Fruit fly (Drosophila melanogaster): ENCODE data around the gene DCTN6-p27.

DCTN6-p27 gene

DNA sequence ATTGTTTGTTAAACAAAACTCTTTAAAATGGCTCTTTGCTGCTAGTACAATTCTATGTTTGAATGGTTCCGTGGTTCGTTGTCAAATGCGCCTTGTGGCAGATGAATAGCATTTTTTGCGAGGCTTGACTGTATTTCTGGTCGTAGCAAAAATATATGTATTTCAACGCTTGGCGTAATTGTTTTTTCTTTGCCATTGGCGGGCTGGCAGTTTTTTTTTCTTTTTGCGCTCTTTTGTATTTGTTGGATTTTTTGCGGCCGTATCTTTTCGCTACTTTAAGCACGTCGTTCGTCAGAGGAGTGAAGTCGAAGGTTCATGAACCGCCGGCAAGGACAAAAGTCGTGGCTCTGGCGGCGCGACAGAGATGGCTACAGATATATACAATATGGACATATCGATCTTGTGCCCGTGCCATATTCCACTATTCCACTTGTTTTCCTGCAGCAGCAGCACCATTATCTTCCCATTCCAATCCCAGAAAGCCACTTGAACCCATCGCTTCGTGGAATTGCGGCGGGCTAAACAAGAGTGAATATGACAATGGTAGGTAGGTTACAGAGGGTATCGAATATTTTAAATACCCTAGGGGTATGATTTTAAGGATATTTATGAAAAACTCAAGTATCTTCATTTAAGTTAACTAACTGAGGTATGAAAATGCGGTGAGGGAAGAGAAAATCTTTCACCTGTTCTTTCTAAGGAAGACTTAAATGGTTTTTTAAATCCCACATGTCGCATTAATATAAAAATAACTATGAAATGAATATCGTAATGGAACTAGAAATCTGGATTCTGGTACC is 24.0 kb downstream of the DCTN6-p27 start:
- TF ChIP-seq Pif1A (GFP tag; optimal IDR thresholded peaks at IDR 0.05) = peak; percentile 74
- peak; percentile 66 for TF ChIP-seq CG9948 (tag; optimal IDR thresholded peaks at IDR 0.05)
- peak; percentile 72 for TF ChIP-seq CG4496 (GFP tag; IDR thresholded peaks at IDR 0.05)
- TF ChIP-seq fd96Ca (GFP tag; IDR thresholded peaks at IDR 0.05) = peak; percentile 64; the same call in 2 of the 3 replicates
- peak; percentile 76 for TF ChIP-seq CG8159 (tag; optimal IDR thresholded peaks at IDR 0.05)
- TF ChIP-seq gl (tag; optimal IDR thresholded peaks at IDR 0.05) = peak; percentile 98
- TF ChIP-seq CG32121 (GFP tag; IDR thresholded peaks at IDR 0.05) = no peak
- TF ChIP-seq CG13204 (GFP tag; optimal IDR thresholded peaks at IDR 0.05) = peak; percentile 99
- 0 out of 2 replicates have a peak, but pooled peaks have one; percentile 22 for TF ChIP-seq Ets98B (GFP tag; IDR thresholded peaks at IDR 0.05)
- TF ChIP-seq EcR (GFP tag; optimal IDR thresholded peaks at IDR 0.05) = peak; percentile 98
- peak; percentile 83 for TF ChIP-seq CG15710 (tag; optimal IDR thresholded peaks at IDR 0.05)
- no peak for TF ChIP-seq D1 (tag; optimal IDR thresholded peaks at IDR 0.05)
- peak; percentile 32 for TF ChIP-seq CG8301 (tag; optimal IDR thresholded peaks at IDR 0.05)
- no peak for TF ChIP-seq rn (GFP tag; IDR thresholded peaks at IDR 0.05)
- TF ChIP-seq Snoo (tag; optimal IDR thresholded peaks at IDR 0.05) = no peak
- peak; percentile 75 for TF ChIP-seq CG17806 (tag; optimal IDR thresholded peaks at IDR 0.05)
- peak; percentile 89 for TF ChIP-seq CG34367 (tag; optimal IDR thresholded peaks at IDR 0.05)
- TF ChIP-seq CG14655 (GFP tag; optimal IDR thresholded peaks at IDR 0.05) = peak; percentile 65
- TF ChIP-seq CG10348 (GFP tag; IDR thresholded peaks at IDR 0.05) = no peak
- peak; percentile 98 for TF ChIP-seq CG12605 (GFP tag; IDR thresholded peaks at IDR 0.05)
- TF ChIP-seq Pif1B (GFP tag; optimal IDR thresholded peaks at IDR 0.05) = peak; percentile 88

DNA sequence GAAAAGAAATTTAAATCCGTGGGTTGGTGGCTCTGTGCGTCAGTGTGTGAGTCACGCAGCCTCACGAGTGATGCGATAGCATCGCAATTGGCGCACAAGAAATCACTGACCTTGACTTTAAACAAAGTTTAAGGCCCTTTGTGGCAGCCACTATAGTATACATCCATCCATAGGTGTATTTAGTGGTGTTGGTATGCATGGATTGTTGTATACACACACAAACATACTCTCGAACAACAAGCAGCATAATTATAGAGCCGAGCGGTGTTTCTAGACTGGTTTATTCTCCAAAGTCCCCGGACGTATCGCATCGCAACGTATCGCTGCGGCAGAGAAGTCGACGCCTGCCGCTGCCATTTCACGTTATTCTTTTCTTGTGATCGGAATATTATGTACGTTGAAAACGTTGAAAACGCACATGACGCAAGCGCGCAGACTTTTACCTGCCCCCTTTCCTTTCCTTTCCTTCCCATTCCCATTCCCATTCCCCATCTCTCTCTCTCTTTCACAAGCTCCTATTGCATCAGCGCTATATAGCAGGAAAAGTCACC is 24.7 kb downstream of the DCTN6-p27 start:
- TF ChIP-seq EcR (GFP tag; optimal IDR thresholded peaks at IDR 0.05) (peak; percentile 94), rn (GFP tag; IDR thresholded peaks at IDR 0.05) (no peak), CG4496 (GFP tag; IDR thresholded peaks at IDR 0.05) (peak; percentile 28; the same call in 1 of the 3 replicates)

DNA sequence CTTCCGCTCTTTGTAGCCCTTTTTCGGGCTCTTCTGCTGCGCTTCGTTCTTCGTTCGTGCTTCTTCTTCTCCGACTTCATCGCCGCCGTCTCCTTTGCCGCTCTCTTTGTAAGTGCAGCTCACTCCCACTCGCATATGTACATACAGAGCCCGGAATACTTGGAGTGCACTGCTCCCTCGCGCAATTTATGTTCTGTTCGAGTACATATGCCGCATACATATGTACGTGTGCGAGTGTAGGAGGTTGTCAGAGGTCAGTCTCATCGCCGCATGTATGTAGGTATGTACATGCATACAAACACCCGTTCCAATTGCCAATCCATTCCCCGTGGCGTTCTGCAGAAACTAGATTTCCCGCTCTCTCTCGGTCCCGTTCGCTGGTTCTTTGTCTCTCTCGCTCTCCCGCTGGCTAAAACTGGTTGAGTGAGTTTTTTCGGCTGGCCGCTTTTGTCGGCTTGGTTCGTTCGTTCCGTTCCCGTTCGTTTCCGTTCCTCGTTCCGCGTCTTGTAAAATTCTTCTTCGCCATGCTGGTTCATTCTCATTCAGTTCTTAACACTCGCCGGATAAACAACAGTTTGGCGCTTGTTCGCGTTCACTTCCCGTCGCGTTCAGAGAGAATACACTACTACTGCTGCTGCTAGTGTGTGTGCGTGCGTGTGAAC is 26.0 kb downstream of the DCTN6-p27 start:
- TF ChIP-seq D1 (tag; optimal IDR thresholded peaks at IDR 0.05) (no peak), CG8159 (tag; optimal IDR thresholded peaks at IDR 0.05) (peak; percentile 45), Pif1B (GFP tag; optimal IDR thresholded peaks at IDR 0.05) (peak; percentile 24), EcR (GFP tag; optimal IDR thresholded peaks at IDR 0.05) (peak; percentile 99), CG8301 (tag; optimal IDR thresholded peaks at IDR 0.05) (no peak), Pif1A (GFP tag; optimal IDR thresholded peaks at IDR 0.05) (peak; percentile 52), Snoo (tag; optimal IDR thresholded peaks at IDR 0.05) (peak; percentile 41), CG14655 (GFP tag; optimal IDR thresholded peaks at IDR 0.05) (no peak), Ets98B (GFP tag; IDR thresholded peaks at IDR 0.05) (peak; percentile 61; the same call in 1 of the 2 replicates), rn (GFP tag; IDR thresholded peaks at IDR 0.05) (no peak), CG32121 (GFP tag; IDR thresholded peaks at IDR 0.05) (no peak; the same call in 1 of the 2 replicates), CG34367 (tag; optimal IDR thresholded peaks at IDR 0.05) (peak; percentile 6), CG9948 (tag; optimal IDR thresholded peaks at IDR 0.05) (no peak), CG10348 (GFP tag; IDR thresholded peaks at IDR 0.05) (no peak), fd96Ca (GFP tag; IDR thresholded peaks at IDR 0.05) (no peak), CG15710 (tag; optimal IDR thresholded peaks at IDR 0.05) (no peak), CG12605 (GFP tag; IDR thresholded peaks at IDR 0.05) (peak; percentile 47; the same call in 1 of the 2 replicates), gl (tag; optimal IDR thresholded peaks at IDR 0.05) (no peak), CG13204 (GFP tag; optimal IDR thresholded peaks at IDR 0.05) (peak; percentile 43), CG4496 (GFP tag; IDR thresholded peaks at IDR 0.05) (peak; percentile 7; the same call in 1 of the 3 replicates), CG17806 (tag; optimal IDR thresholded peaks at IDR 0.05) (peak; percentile 3)

DNA sequence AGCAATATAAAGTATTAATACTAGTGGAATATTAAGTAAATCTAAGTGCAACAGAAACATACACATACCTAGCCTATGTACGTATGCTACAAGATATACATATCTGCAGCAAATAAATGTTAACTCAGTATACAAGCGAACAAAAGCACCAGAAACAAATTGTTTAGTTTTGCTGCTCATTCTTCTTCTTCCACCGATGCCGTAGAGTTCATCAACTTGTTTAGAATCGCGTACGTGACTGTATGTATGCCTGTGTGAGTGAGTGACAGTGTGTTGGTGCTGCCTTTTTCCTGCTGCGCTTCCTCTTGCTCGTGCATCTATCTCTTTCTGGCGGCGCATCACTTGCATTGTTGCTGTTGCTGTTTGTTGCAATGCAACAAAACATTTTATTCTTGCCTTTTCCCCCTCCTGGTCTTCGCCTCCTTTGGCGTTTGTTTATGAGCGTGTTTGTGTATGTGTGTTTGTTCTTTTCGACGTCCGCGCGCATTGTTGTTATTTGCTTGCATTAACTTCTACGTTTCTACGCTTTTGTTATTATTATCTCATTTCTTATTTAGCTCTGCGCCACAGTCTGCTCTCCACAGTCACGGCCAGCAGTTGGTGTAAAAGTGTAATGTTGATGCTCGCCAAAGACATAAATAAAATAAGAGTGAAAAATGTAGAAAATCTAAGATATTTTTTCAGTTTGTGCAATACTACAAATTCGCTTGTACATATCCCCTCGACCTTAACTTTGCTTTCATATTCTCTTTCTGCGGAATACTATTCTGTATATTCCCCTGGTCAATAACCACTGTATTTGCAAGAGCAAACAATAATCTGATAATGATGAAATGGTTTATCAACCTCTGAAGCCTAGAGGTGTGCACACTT is 26.8 kb downstream of the DCTN6-p27 start:
- peak; percentile 33 for TF ChIP-seq CG17806 (tag; optimal IDR thresholded peaks at IDR 0.05)
- TF ChIP-seq fd96Ca (GFP tag; IDR thresholded peaks at IDR 0.05) = peak; percentile 67; the same call in 2 of the 3 replicates
- TF ChIP-seq CG34367 (tag; optimal IDR thresholded peaks at IDR 0.05) = no peak
- TF ChIP-seq CG13204 (GFP tag; optimal IDR thresholded peaks at IDR 0.05) = no peak
- TF ChIP-seq D1 (tag; optimal IDR thresholded peaks at IDR 0.05) = no peak
- peak; percentile 43 for TF ChIP-seq EcR (GFP tag; optimal IDR thresholded peaks at IDR 0.05)
- TF ChIP-seq Snoo (tag; optimal IDR thresholded peaks at IDR 0.05) = peak; percentile 27
- no peak for TF ChIP-seq gl (tag; optimal IDR thresholded peaks at IDR 0.05)
- peak; percentile 51 for TF ChIP-seq Pif1A (GFP tag; optimal IDR thresholded peaks at IDR 0.05)
- TF ChIP-seq CG8301 (tag; optimal IDR thresholded peaks at IDR 0.05) = peak; percentile 61
- TF ChIP-seq CG12605 (GFP tag; IDR thresholded peaks at IDR 0.05) = no peak
- peak; percentile 26 for TF ChIP-seq CG9948 (tag; optimal IDR thresholded peaks at IDR 0.05)
- TF ChIP-seq Pif1B (GFP tag; optimal IDR thresholded peaks at IDR 0.05) = peak; percentile 10
- peak; percentile 55 for TF ChIP-seq CG32121 (GFP tag; IDR thresholded peaks at IDR 0.05)
- peak; percentile 61 for TF ChIP-seq CG4496 (GFP tag; IDR thresholded peaks at IDR 0.05)
- TF ChIP-seq CG15710 (tag; optimal IDR thresholded peaks at IDR 0.05) = peak; percentile 29
- TF ChIP-seq CG14655 (GFP tag; optimal IDR thresholded peaks at IDR 0.05) = peak; percentile 70
- peak; percentile 43; the same call in 1 of the 2 replicates for TF ChIP-seq Ets98B (GFP tag; IDR thresholded peaks at IDR 0.05)
- TF ChIP-seq CG10348 (GFP tag; IDR thresholded peaks at IDR 0.05) = no peak
- TF ChIP-seq rn (GFP tag; IDR thresholded peaks at IDR 0.05) = 0 out of 2 replicates have a peak, but pooled peaks have one; percentile 21
- peak; percentile 53 for TF ChIP-seq CG8159 (tag; optimal IDR thresholded peaks at IDR 0.05)

Measured in whole organism, pupa.